Fruit fly (Drosophila melanogaster) whole organism, prepupa: Measurements from ENCODE around the gene Trc8.

Experiments
- Blimp-1 ChIP-seq: fragments of 200-800 bp; sonication (Bioruptor generic); optimal IDR thresholded peaks from 3 replicates; lab custom pipeline; 2017; ENCODE audit warnings: missing biosample characterization, missing genetic modification characterization, mild to moderate bottlenecking, moderate library complexity, missing genetic modification reagents
- CG10631 ChIP-seq: fragments of 200-800 bp; sonication (Bioruptor generic); optimal IDR thresholded peaks from 2 replicates; lab custom pipeline; 2016; ENCODE audit warnings: missing biosample characterization, missing genetic modification characterization
- CG10669 ChIP-seq: fragments of 200-800 bp; sonication (Bioruptor generic); optimal IDR thresholded peaks from 3 replicates; lab custom pipeline; 2018; ENCODE audit warnings: missing biosample characterization, mild to moderate bottlenecking, missing genetic modification characterization, moderate library complexity
- CG11762 ChIP-seq: fragments of 200-800 bp; sonication (Bioruptor generic); optimal IDR thresholded peaks from 3 replicates; lab custom pipeline; 2016; ENCODE audit warnings: missing biosample characterization, missing genetic modification characterization; ENCODE audit not compliant: insufficient read depth
- CG11902 ChIP-seq: fragments of 200-800 bp; sonication (Bioruptor generic); optimal IDR thresholded peaks from 3 replicates; lab custom pipeline; 2016; ENCODE audit warnings: missing biosample characterization, missing genetic modification characterization
- CG15336 ChIP-seq: fragments of 200-800 bp; sonication (Bioruptor generic); IDR thresholded peaks from 2 replicates; pipeline ENCODE4 v1.3.6; 2022; ENCODE audit warnings: missing biosample characterization, missing genetic modification characterization
- CG1621 ChIP-seq: fragments of 200-800 bp; sonication (Bioruptor generic); optimal IDR thresholded peaks from 3 replicates; lab custom pipeline; 2018; ENCODE audit warnings: missing biosample characterization, mild to moderate bottlenecking, missing genetic modification characterization
- CG3032 ChIP-seq: fragments of 200-800 bp; optimal IDR thresholded peaks from 2 replicates; lab custom pipeline; 2019; ENCODE audit warnings: missing biosample characterization, mild to moderate bottlenecking, missing genetic modification characterization, moderate library complexity
- CG31627 ChIP-seq: fragments of 200-800 bp; sonication (Bioruptor generic); optimal IDR thresholded peaks from 3 replicates; lab custom pipeline; 2016; ENCODE audit warnings: missing biosample characterization, missing genetic modification characterization
- CG32006 ChIP-seq: fragments of 200-800 bp; sonication (Bioruptor generic); optimal IDR thresholded peaks from 3 replicates; lab custom pipeline; 2017; ENCODE audit warnings: missing biosample characterization, mild to moderate bottlenecking, missing genetic modification characterization
- CG34406 ChIP-seq: fragments of 200-800 bp; sonication (Bioruptor generic); optimal IDR thresholded peaks from 3 replicates; lab custom pipeline; 2016; ENCODE audit warnings: missing biosample characterization, missing genetic modification characterization
- CG3919 ChIP-seq: fragments of 200-800 bp; sonication (Bioruptor generic); optimal IDR thresholded peaks from 3 replicates; lab custom pipeline; 2016; ENCODE audit warnings: missing biosample characterization, missing genetic modification characterization
- CG4318 ChIP-seq: fragments of 200-800 bp; sonication (Bioruptor generic); optimal IDR thresholded peaks from 3 replicates; lab custom pipeline; 2017; ENCODE audit warnings: missing biosample characterization, mild to moderate bottlenecking, missing genetic modification characterization
- CG6276 ChIP-seq: fragments of 200-800 bp; sonication (Bioruptor generic); optimal IDR thresholded peaks from 2 replicates; lab custom pipeline; 2017; ENCODE audit warnings: missing biosample characterization, mild to moderate bottlenecking, missing genetic modification characterization
- CG6792 ChIP-seq: fragments of 200-800 bp; sonication (Bioruptor generic); optimal IDR thresholded peaks from 3 replicates; lab custom pipeline; 2016; ENCODE audit warnings: missing biosample characterization, missing genetic modification characterization
- CG6854 ChIP-seq: fragments of 200-800 bp; sonication (Bioruptor generic); optimal IDR thresholded peaks from 2 replicates; lab custom pipeline; 2017; ENCODE audit warnings: missing biosample characterization, mild to moderate bottlenecking, missing genetic modification characterization
- CG8119 ChIP-seq: fragments of 200-800 bp; sonication (Bioruptor generic); IDR thresholded peaks from 3 replicates; pipeline ENCODE4 v1.3.6; 2022; ENCODE audit warnings: missing biosample characterization, missing genetic modification characterization
- CG8319 ChIP-seq: fragments of 200-800 bp; sonication (Bioruptor generic); optimal IDR thresholded peaks from 3 replicates; lab custom pipeline; 2016; ENCODE audit warnings: missing biosample characterization, missing genetic modification characterization
- Eip78C ChIP-seq: fragments of 200-800 bp; sonication (Bioruptor generic); peaks from one replicate; lab custom pipeline; 2016; ENCODE audit warnings: missing biosample characterization, missing genetic modification characterization
- Eip93F ChIP-seq: fragments of 200-800 bp; sonication (Bioruptor generic); optimal IDR thresholded peaks from 2 replicates; lab custom pipeline; 2016; ENCODE audit warnings: missing biosample characterization, mild to moderate bottlenecking, missing genetic modification characterization
- Ets96B ChIP-seq: fragments of 200-800 bp; optimal IDR thresholded peaks from 2 replicates; lab custom pipeline; 2019; ENCODE audit warnings: missing biosample characterization, mild to moderate bottlenecking, missing genetic modification characterization, moderate library complexity
- Hr38 ChIP-seq: sonication (Bioruptor generic); optimal IDR thresholded peaks from 2 replicates; lab custom pipeline; 2016; ENCODE audit warnings: missing biosample characterization, missing genetic modification characterization
- Hr4 ChIP-seq: fragments of 200-800 bp; sonication (Bioruptor generic); optimal IDR thresholded peaks from 3 replicates; lab custom pipeline; 2016; ENCODE audit warnings: missing biosample characterization, missing genetic modification characterization
- Met ChIP-seq: fragments of 200-800 bp; sonication (Bioruptor generic); optimal IDR thresholded peaks from 3 replicates; lab custom pipeline; 2016; ENCODE audit warnings: missing biosample characterization, missing genetic modification characterization
- OdsH ChIP-seq: fragments of 200-800 bp; sonication (Bioruptor generic); optimal IDR thresholded peaks from 3 replicates; lab custom pipeline; 2016; ENCODE audit warnings: missing biosample characterization, missing genetic modification characterization
- Sox102F ChIP-seq: fragments of 200-800 bp; sonication (Bioruptor generic); optimal IDR thresholded peaks from 2 replicates; lab custom pipeline; 2016; ENCODE audit warnings: missing biosample characterization, mild to moderate bottlenecking, missing genetic modification characterization
- Sox14 ChIP-seq: fragments of 200-800 bp; sonication (Bioruptor generic); optimal IDR thresholded peaks from 3 replicates; lab custom pipeline; 2016; ENCODE audit warnings: missing biosample characterization, missing genetic modification characterization
- Sox15 ChIP-seq: fragments of 200-800 bp; sonication (Bioruptor generic); optimal IDR thresholded peaks from 3 replicates; lab custom pipeline; 2016; ENCODE audit warnings: missing biosample characterization, missing genetic modification characterization
- achi ChIP-seq: fragments of 200-800 bp; sonication (Bioruptor generic); optimal IDR thresholded peaks from 3 replicates; lab custom pipeline; 2016; ENCODE audit warnings: missing biosample characterization, missing genetic modification characterization
- acj6 ChIP-seq: fragments of 200-800 bp; sonication (Bioruptor generic); optimal IDR thresholded peaks from 3 replicates; lab custom pipeline; 2016; ENCODE audit warnings: missing biosample characterization, missing genetic modification characterization
- cyc ChIP-seq: fragments of 200-800 bp; sonication (Bioruptor generic); optimal IDR thresholded peaks from 3 replicates; lab custom pipeline; 2016; ENCODE audit warnings: missing biosample characterization, missing genetic modification characterization
- dsx ChIP-seq: fragments of 200-800 bp; optimal IDR thresholded peaks from 3 replicates; lab custom pipeline; 2019; ENCODE audit warnings: missing biosample characterization, mild to moderate bottlenecking, missing genetic modification characterization, moderate library complexity; ENCODE audit not compliant: poor library complexity, severe bottlenecking
- eg ChIP-seq: fragments of 200-800 bp; sonication (Bioruptor generic); IDR thresholded peaks from 3 replicates; pipeline ENCODE4 v1.3.6; 2022; ENCODE audit warnings: missing biosample characterization, missing genetic modification characterization
- fd85E ChIP-seq: fragments of 200-800 bp; sonication (Bioruptor generic); optimal IDR thresholded peaks from 3 replicates; lab custom pipeline; 2016; ENCODE audit warnings: missing biosample characterization, missing genetic modification characterization
- fkh ChIP-seq: fragments of 200-800 bp; sonication (Bioruptor generic); optimal IDR thresholded peaks from 3 replicates; lab custom pipeline; 2017; ENCODE audit warnings: missing biosample characterization, mild to moderate bottlenecking, missing genetic modification characterization, moderate library complexity
- salr ChIP-seq, 2 experiments: fragments of 200-800 bp; sonication (Bioruptor generic); optimal IDR thresholded peaks; 3 replicates each; lab custom pipeline; 2016 to 2018; ENCODE audit warnings: missing biosample characterization in 2 of 2, missing genetic modification characterization in 2 of 2, mild to moderate bottlenecking in 1 of 2
- spab ChIP-seq: fragments of 200-800 bp; sonication (Bioruptor generic); optimal IDR thresholded peaks from 2 replicates; lab custom pipeline; 2017; ENCODE audit warnings: missing biosample characterization, mild to moderate bottlenecking, missing genetic modification characterization, missing genetic modification reagents
- svp ChIP-seq: fragments of 200-800 bp; sonication (Bioruptor generic); peaks from one replicate; lab custom pipeline; 2016; ENCODE audit warnings: missing biosample characterization, missing genetic modification characterization
- topi ChIP-seq: fragments of 200-800 bp; sonication (Bioruptor generic); optimal IDR thresholded peaks from 3 replicates; lab custom pipeline; 2016; ENCODE audit warnings: missing biosample characterization, missing genetic modification characterization
- vri ChIP-seq: fragments of 200-800 bp; sonication (Bioruptor generic); optimal IDR thresholded peaks from 3 replicates; lab custom pipeline; 2016; ENCODE audit warnings: missing biosample characterization, mild to moderate bottlenecking, missing genetic modification characterization

The Trc8 gene

dm6 chr3R:29538436-29538835, 34.8 kb upstream of the Trc8 start (continued):
- peak; percentile 63 for TF ChIP-seq CG31627 (GFP tag; lab: Kevin White, UChicago)
- TF ChIP-seq Ets96B (tag; lab: Kevin White, UChicago): peak; percentile 56
- peak; percentile 44 for TF ChIP-seq CG11902 (GFP tag; lab: Kevin White, UChicago)
- TF ChIP-seq CG8319 (GFP tag; lab: Kevin White, UChicago): peak; percentile 32
- peak; percentile 75 for TF ChIP-seq Met (GFP tag; lab: Kevin White, UChicago)
- peak; percentile 55 for TF ChIP-seq OdsH (GFP tag; lab: Kevin White, UChicago)
- peak; percentile 50 for TF ChIP-seq CG34406 (GFP tag; lab: Kevin White, UChicago)
- peak; percentile 72 for TF ChIP-seq CG3919 (GFP tag; lab: Kevin White, UChicago)
- peak; percentile 73 for TF ChIP-seq cyc
- peak; percentile 51 for TF ChIP-seq acj6 (GFP tag; lab: Kevin White, UChicago)
- peak; percentile 0 for TF ChIP-seq CG6276
- no peak for TF ChIP-seq CG4318 (GFP tag; lab: Kevin White, UChicago)
- peak; percentile 17 for TF ChIP-seq Hr4 (GFP tag; lab: Kevin White, UChicago)
- peak; percentile 40; the same call in 1 of the 2 replicates for TF ChIP-seq CG15336 (GFP tag; lab: Robert Waterston, UW)
- peak; percentile 49 for TF ChIP-seq CG10631 (GFP tag; lab: Kevin White, UChicago)
- peak; percentile 17 for TF ChIP-seq CG11762 (GFP tag; lab: Kevin White, UChicago)
- TF ChIP-seq CG6792 (GFP tag; lab: Kevin White, UChicago): peak; percentile 53
- no peak for TF ChIP-seq CG1621
- TF ChIP-seq achi (GFP tag; lab: Kevin White, UChicago): peak; percentile 52
- TF ChIP-seq Hr38: no peak
- TF ChIP-seq salr (GFP tag; optimal IDR thresholded peaks at IDR 0.05; lab: Kevin White, UChicago): no peak
- no peak for TF ChIP-seq Sox15

- TF ChIP-seq dsx (GFP tag; lab: Kevin White, UChicago) (peak; percentile 22), CG3032 (tag; lab: Kevin White, UChicago) (no peak)
Observed at dm6 chr3R:29526565-29526964, 23.0 kb upstream of the Trc8 start.

dm6 chr3R:29523978-29524775, 20.6 kb upstream of the Trc8 start:
- no peak for TF ChIP-seq spab
- no peak for TF ChIP-seq svp (GFP tag; lab: Kevin White, UChicago)
- no peak for TF ChIP-seq topi (GFP tag; lab: Kevin White, UChicago)
- no peak for TF ChIP-seq CG1621
- no peak for TF ChIP-seq CG6792 (GFP tag; lab: Kevin White, UChicago)
- no peak for TF ChIP-seq Sox15
- TF ChIP-seq CG10669 (GFP tag; lab: Kevin White, UChicago): no peak
- peak; percentile 10 for TF ChIP-seq CG32006 (GFP tag; lab: Kevin White, UChicago)
- TF ChIP-seq CG3032 (tag; lab: Kevin White, UChicago): no peak
- peak; percentile 19 for TF ChIP-seq Eip78C (GFP tag; lab: Kevin White, UChicago)
- TF ChIP-seq, all 60 proteins: peak for 2

- TF ChIP-seq dsx (GFP tag; lab: Kevin White, UChicago) (peak; percentile 65), CG11762 (GFP tag; lab: Kevin White, UChicago) (no peak), CG8119 (GFP tag; lab: Robert Waterston, UW) (peak; percentile 49; the same call in 2 of the 3 replicates), CG8319 (GFP tag; lab: Kevin White, UChicago) (peak; percentile 28), CG15336 (GFP tag; lab: Robert Waterston, UW) (0 out of 2 replicates have a peak, but pooled peaks have one; percentile 29), Eip93F (GFP tag; lab: Kevin White, UChicago) (no peak), fkh (GFP tag; lab: Kevin White, UChicago) (no peak), CG32006 (GFP tag; lab: Kevin White, UChicago) (peak; percentile 37), svp (GFP tag; lab: Kevin White, UChicago) (peak; percentile 78), vri (GFP tag; lab: Kevin White, UChicago) (peak; percentile 9), topi (GFP tag; lab: Kevin White, UChicago) (peak; percentile 47), Blimp-1 (no peak), Eip78C (GFP tag; lab: Kevin White, UChicago) (peak; percentile 83), spab (peak; percentile 67), fd85E (no peak), Sox102F (GFP tag; lab: Kevin White, UChicago) (peak; percentile 28), Met (GFP tag; lab: Kevin White, UChicago) (peak; percentile 41), eg (GFP tag; lab: Robert Waterston, UW) (peak; percentile 24; the same call in 1 of the 3 replicates), cyc (peak; percentile 46), CG31627 (GFP tag; lab: Kevin White, UChicago) (peak; percentile 25), Ets96B (tag; lab: Kevin White, UChicago) (peak; percentile 75), Sox14 (peak; percentile 36), CG6792 (GFP tag; lab: Kevin White, UChicago) (peak; percentile 49), OdsH (GFP tag; lab: Kevin White, UChicago) (peak; percentile 45), acj6 (GFP tag; lab: Kevin White, UChicago) (peak; percentile 41), CG11902 (GFP tag; lab: Kevin White, UChicago) (peak; percentile 39), Sox15 (no peak), CG6854 (GFP tag; lab: Kevin White, UChicago) (no peak), CG6276 (no peak)
Observed at dm6 chr3R:29522164-29522563, 18.6 kb upstream of the Trc8 start.
